Fruit fly (Drosophila melanogaster) S2 (cell line): ENCODE measurements around the gene CG32720.

Source experiments
- CG8478 ChIP-seq: fragments of >200 bp; optimal IDR thresholded peaks from 2 replicates; lab custom pipeline; 2018
- CTCF ChIP-seq, 2 experiments: fragments of >200 bp; optimal IDR thresholded peaks; 2 replicates each; lab custom pipeline; 2018

DNA sequence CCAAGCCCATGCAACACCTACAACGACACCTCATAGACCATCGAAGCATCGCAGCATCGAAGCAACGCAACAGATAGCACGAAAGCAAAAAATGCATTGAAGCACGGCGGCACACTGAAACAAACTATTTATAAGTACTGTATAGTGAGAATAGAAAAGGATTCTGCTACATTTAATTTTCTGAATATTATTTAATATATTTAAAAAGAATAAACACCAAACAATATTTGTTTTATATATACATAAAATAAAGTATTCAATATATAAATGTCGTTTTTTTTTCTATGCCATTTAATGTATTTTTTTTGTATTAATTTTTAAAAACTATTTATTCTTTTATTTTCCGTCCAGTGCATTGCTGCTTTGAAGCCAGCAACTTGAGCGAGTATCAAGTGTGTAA, 20.9 kb upstream of the CG32720 start:
- TF ChIP-seq CTCF (optimal IDR thresholded peaks at IDR 0.05; lab: Kevin White, UChicago) (no peak), CG8478 (lab: Kevin White, UChicago) (no peak)
